Worm (Caenorhabditis elegans) whole organism, midembryonic: ENCODE results near the gene BE10.5.

Experiments used
- flt-1 ChIP-seq: fragments of 200-800 bp; sonication (Bioruptor generic); IDR thresholded peaks from 2 replicates; pipeline ENCODE4 v1.3.6; 2022; ENCODE audit warnings: missing genetic modification characterization, missing compliant biosample characterization
- ztf-23 ChIP-seq: fragments of 200-800 bp; sonication (Bioruptor generic); IDR thresholded peaks from 2 replicates; pipeline ENCODE4 v1.3.6; 2022; ENCODE audit warnings: missing genetic modification reagents, missing genetic modification characterization, missing compliant biosample characterization

DNA sequence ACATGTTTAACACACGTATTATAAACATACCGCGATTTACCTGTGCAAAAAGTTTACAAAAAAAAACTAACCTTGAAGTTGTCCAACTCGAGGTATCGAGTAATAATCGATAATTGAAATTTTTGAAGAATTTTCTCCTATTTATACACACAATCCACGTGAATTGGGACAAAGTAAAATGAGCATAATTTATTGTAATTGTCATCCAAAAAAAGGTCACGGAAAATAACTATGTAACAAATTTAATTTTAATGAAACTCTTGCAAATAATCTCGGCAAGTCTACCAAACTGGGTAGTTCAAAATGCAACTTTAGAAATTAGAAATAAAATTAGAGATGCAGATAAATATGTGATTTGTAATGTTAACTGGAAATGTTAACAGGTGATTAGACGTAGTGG lies 48.8 kb upstream of the BE10.5 start, which contains the start of gene Y37D8A.5:
- TF ChIP-seq ztf-23 (no peak), flt-1 (GFP tag; lab: Robert Waterston, UW) (no peak)
